Fruit fly (Drosophila melanogaster): ENCODE measurements around the gene CG14811.

The CG14811 gene

DNA sequence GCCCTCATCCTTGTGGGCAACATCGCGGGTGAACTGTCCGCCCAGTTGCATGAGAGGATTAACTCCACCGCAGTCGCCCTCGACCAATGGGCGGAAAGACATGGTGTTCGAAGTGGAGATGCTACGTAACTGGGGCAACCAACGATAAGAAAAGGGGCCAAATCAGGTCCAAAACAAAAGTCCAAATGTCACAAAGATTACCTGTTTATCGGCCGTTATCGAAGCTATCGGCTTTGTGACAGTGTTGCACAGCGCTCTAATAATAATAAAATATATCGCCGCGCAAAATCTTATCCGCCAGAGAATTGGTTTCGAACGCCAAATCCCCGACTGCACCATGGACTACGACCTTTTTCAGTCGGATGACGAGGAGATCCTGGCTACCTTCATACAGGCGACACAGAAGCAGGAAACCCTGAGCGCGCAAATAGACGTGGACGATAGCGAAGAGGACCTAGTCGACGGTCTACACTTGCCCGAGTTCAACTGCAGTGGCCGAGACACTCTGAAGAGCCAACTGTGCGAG is 46.5 kb upstream of the CG14811 start, which contains the start of the genes CG14803 and Pex5 (continued):
- TF ChIP-seq NC2α (GFP tag; optimal IDR thresholded peaks at IDR 0.05) (no peak), CG13287 (GFP tag; IDR thresholded peaks at IDR 0.05; ENCODE audit: partially characterized antibody) (peak; percentile 73), CG4360 (GFP tag; IDR thresholded peaks at IDR 0.05) (no peak), dmrt99B (tag; optimal IDR thresholded peaks at IDR 0.05) (no peak), CG12744 (GFP tag; optimal IDR thresholded peaks at IDR 0.05) (no peak), Hr3 (GFP tag; optimal IDR thresholded peaks at IDR 0.05) (no peak), row (GFP tag; IDR thresholded peaks at IDR 0.05) (no peak; the same call in 2 of the 3 replicates), otp (GFP tag; IDR thresholded peaks at IDR 0.05) (no peak), CG14667 (GFP tag; IDR thresholded peaks at IDR 0.05) (no peak), h (optimal IDR thresholded peaks at IDR 0.05) (no peak), psq (GFP tag; optimal IDR thresholded peaks at IDR 0.05) (no peak), CG6689 (GFP tag; IDR thresholded peaks at IDR 0.05) (no peak), CG11247 (GFP tag; IDR thresholded peaks at IDR 0.05) (no peak), lola (GFP tag; optimal IDR thresholded peaks at IDR 0.05) (no peak), CG11504 (tag; optimal IDR thresholded peaks at IDR 0.05) (no peak), Ptx1 (GFP tag; IDR thresholded peaks at IDR 0.05) (no peak), CG30431 (GFP tag; optimal IDR thresholded peaks at IDR 0.05) (no peak), NK7.1 (GFP tag; optimal IDR thresholded peaks at IDR 0.05) (no peak), usp (GFP tag; optimal IDR thresholded peaks at IDR 0.05) (no peak), Dip2 (GFP tag; IDR thresholded peaks at IDR 0.05) (no peak), CG10979 (tag; optimal IDR thresholded peaks at IDR 0.05) (no peak), CG2120 (GFP tag; optimal IDR thresholded peaks at IDR 0.05) (peak; percentile 31), CG3838 (GFP tag; optimal IDR thresholded peaks at IDR 0.05) (no peak), br (optimal IDR thresholded peaks at IDR 0.05) (no peak), BEAF-32 (GFP tag; optimal IDR thresholded peaks at IDR 0.05) (peak; percentile 62), wor (GFP tag; IDR thresholded peaks at IDR 0.05) (no peak), jing (GFP tag; optimal IDR thresholded peaks at IDR 0.05) (no peak), B-H1 (GFP tag; IDR thresholded peaks at IDR 0.05) (no peak), sug (tag; optimal IDR thresholded peaks at IDR 0.05) (peak; percentile 9), CG13775 (GFP tag; optimal IDR thresholded peaks at IDR 0.05) (no peak), H15 (GFP tag; IDR thresholded peaks at IDR 0.05) (no peak), disco-r (GFP tag; optimal IDR thresholded peaks at IDR 0.05) (no peak), CG30020 (tag; optimal IDR thresholded peaks at IDR 0.05) (no peak), lbe (GFP tag; optimal IDR thresholded peaks at IDR 0.05) (no peak), CG14050 (GFP tag; IDR thresholded peaks at IDR 0.05) (no peak), dmrt11E (tag; optimal IDR thresholded peaks at IDR 0.05) (no peak), fu2 (GFP tag; optimal IDR thresholded peaks at IDR 0.05) (no peak), aop (GFP tag; IDR thresholded peaks at IDR 0.05) (no peak), Optix (GFP tag; IDR thresholded peaks at IDR 0.05) (no peak), hb (GFP tag; IDR thresholded peaks at IDR 0.05; ENCODE audit: partially characterized antibody) (peak; percentile 54; the same call in 2 of the 3 replicates), NfI (GFP tag; optimal IDR thresholded peaks at IDR 0.05) (no peak), CG13624 (GFP tag; optimal IDR thresholded peaks at IDR 0.05) (no peak), CG4617 (GFP tag; optimal IDR thresholded peaks at IDR 0.05; ENCODE audit: borderline replicate concordance) (peak; percentile 41), run (tag; optimal IDR thresholded peaks at IDR 0.05) (no peak), Six4 (GFP tag; optimal IDR thresholded peaks at IDR 0.05) (no peak), CG5180 (GFP tag; optimal IDR thresholded peaks at IDR 0.05) (no peak), tll (GFP tag; optimal IDR thresholded peaks at IDR 0.05) (no peak), inv (GFP tag; IDR thresholded peaks at IDR 0.05; ENCODE audit: partially characterized antibody) (no peak), sens (GFP tag) (peak; percentile 75), lmd (GFP tag; IDR thresholded peaks at IDR 0.05) (no peak), B-H2 (GFP tag; optimal IDR thresholded peaks at IDR 0.05) (no peak), E2f1 (GFP tag; IDR thresholded peaks at IDR 0.05) (no peak)
